Worm (Caenorhabditis elegans) whole organism, L3 larva: Measurements from ENCODE around the gene srw-130.
"Not testable (repeated sequence)": the region's sequence is repeated elsewhere in the genome, so short reads cannot be mapped to it uniquely, and the experiment has no call there.

ENCODE experiments used
- R02D3.7 ChIP-seq: fragments of 150-350 bp; optimal IDR thresholded peaks from 2 replicates; lab custom pipeline; 2014; ENCODE audit warnings: missing biosample characterization, missing genetic modification characterization
- ZK546.5 ChIP-seq: sonication (generic microtip); optimal IDR thresholded peaks from 2 replicates; lab custom pipeline; 2017; ENCODE audit warnings: missing biosample characterization, missing genetic modification characterization
- aly-2 ChIP-seq: fragments of 150-350 bp; optimal IDR thresholded peaks from 2 replicates; lab custom pipeline; 2014; ENCODE audit warnings: missing biosample characterization, missing genetic modification characterization
- ama-1 ChIP-seq: fragments of 150-350 bp; optimal IDR thresholded peaks from 2 replicates; lab custom pipeline; 2018
- ceh-16 ChIP-seq: sonication (generic microtip); optimal IDR thresholded peaks from 2 replicates; lab custom pipeline; 2017; ENCODE audit warnings: missing biosample characterization, missing genetic modification characterization
- ceh-28 ChIP-seq: fragments of 150-350 bp; optimal IDR thresholded peaks from 2 replicates; lab custom pipeline; 2014; ENCODE audit warnings: missing biosample characterization, missing genetic modification reagents, missing genetic modification characterization
- ceh-82 ChIP-seq: fragments of 150-350 bp; optimal IDR thresholded peaks from 2 replicates; lab custom pipeline; 2014; ENCODE audit warnings: missing biosample characterization, missing genetic modification characterization
- ceh-9 ChIP-seq: sonication (generic microtip); optimal IDR thresholded peaks from 2 replicates; lab custom pipeline; 2018; ENCODE audit warnings: missing biosample characterization, missing genetic modification characterization
- egl-27 ChIP-seq: sonication (generic microtip); optimal IDR thresholded peaks from 4 replicates; lab custom pipeline; 2017; ENCODE audit warnings: missing biosample characterization, missing genetic modification reagents, missing genetic modification characterization
- elt-2 ChIP-seq: sonication (generic microtip); optimal IDR thresholded peaks from 2 replicates; lab custom pipeline; 2016; ENCODE audit warnings: missing genetic modification reagents, mild to moderate bottlenecking, missing genetic modification characterization, missing compliant biosample characterization
- elt-3 ChIP-seq, 3 experiments: fragments of 150-350 bp in 1 of 3; sonication (generic microtip) in 2 of 3; optimal IDR thresholded peaks; 2 replicates in 2 of 3; 4 replicates in 1 of 3; lab custom pipeline; 2014 to 2017; ENCODE audit warnings: missing biosample characterization in 3 of 3, missing genetic modification characterization in 3 of 3
- eor-1 ChIP-seq, 2 experiments: fragments of 150-350 bp; optimal IDR thresholded peaks; 2 replicates each; lab custom pipeline; 2014 to 2018; ENCODE audit warnings: missing biosample characterization in 2 of 2, missing genetic modification characterization in 2 of 2
- fkh-10 ChIP-seq: sonication (generic microtip); optimal IDR thresholded peaks from 2 replicates; lab custom pipeline; 2017; ENCODE audit warnings: missing biosample characterization, missing genetic modification reagents, missing genetic modification characterization
- fos-1 ChIP-seq: fragments of 150-350 bp; optimal IDR thresholded peaks from 2 replicates; lab custom pipeline; 2014; ENCODE audit warnings: missing biosample characterization, missing genetic modification characterization
- jun-1 ChIP-seq: fragments of 150-350 bp; optimal IDR thresholded peaks from 2 replicates; lab custom pipeline; 2014; ENCODE audit warnings: missing biosample characterization, missing genetic modification reagents, missing genetic modification characterization
- lin-39 ChIP-seq: fragments of 150-350 bp; optimal IDR thresholded peaks from 2 replicates; lab custom pipeline; 2018; ENCODE audit warnings: missing biosample characterization, missing genetic modification reagents, missing genetic modification characterization
- lsy-12 ChIP-seq: sonication (generic microtip); optimal IDR thresholded peaks from 2 replicates; lab custom pipeline; 2016; ENCODE audit warnings: mild to moderate bottlenecking, missing genetic modification characterization, missing compliant biosample characterization
- mdl-1 ChIP-seq: fragments of 150-350 bp; optimal IDR thresholded peaks from 2 replicates; lab custom pipeline; 2014; ENCODE audit warnings: missing biosample characterization, missing genetic modification characterization
- mml-1 ChIP-seq: fragments of 150-350 bp; sonication (generic microtip); optimal IDR thresholded peaks from 3 replicates; lab custom pipeline; 2014; ENCODE audit warnings: missing biosample characterization, missing genetic modification characterization
- nfya-1 ChIP-seq: sonication (generic microtip); optimal IDR thresholded peaks from 2 replicates; lab custom pipeline; 2017; ENCODE audit warnings: missing genetic modification characterization, mild to moderate bottlenecking, missing compliant biosample characterization, antibody characterized with exemption, moderate library complexity; ENCODE audit not compliant: insufficient read depth
- nhr-11 ChIP-seq: fragments of 150-350 bp; optimal IDR thresholded peaks from 2 replicates; lab custom pipeline; 2014; ENCODE audit warnings: missing biosample characterization, missing genetic modification characterization
- nhr-12 ChIP-seq: fragments of 150-350 bp; optimal IDR thresholded peaks from 2 replicates; lab custom pipeline; 2014; ENCODE audit warnings: missing biosample characterization, missing genetic modification characterization
- nhr-237 ChIP-seq: fragments of 150-350 bp; optimal IDR thresholded peaks from 2 replicates; lab custom pipeline; 2014; ENCODE audit warnings: missing biosample characterization, missing genetic modification characterization
- nhr-25 ChIP-seq: sonication (generic microtip); optimal IDR thresholded peaks from 2 replicates; lab custom pipeline; 2017; ENCODE audit warnings: missing biosample characterization, missing genetic modification characterization
- nhr-28 ChIP-seq: fragments of 150-350 bp; optimal IDR thresholded peaks from 2 replicates; lab custom pipeline; 2014; ENCODE audit warnings: missing biosample characterization, missing genetic modification characterization
- nhr-43 ChIP-seq: sonication (generic microtip); optimal IDR thresholded peaks from 2 replicates; lab custom pipeline; 2016; ENCODE audit warnings: mild to moderate bottlenecking, missing genetic modification characterization, missing compliant biosample characterization; ENCODE audit not compliant: poor library complexity, severe bottlenecking
- nhr-67 ChIP-seq: fragments of 150-350 bp; optimal IDR thresholded peaks from 2 replicates; lab custom pipeline; 2014; ENCODE audit warnings: missing biosample characterization, missing genetic modification characterization
- nhr-76 ChIP-seq: fragments of 150-350 bp; sonication (generic microtip); optimal IDR thresholded peaks from 5 replicates; lab custom pipeline; 2014; ENCODE audit warnings: missing biosample characterization, missing genetic modification characterization
- nhr-77 ChIP-seq: fragments of 150-350 bp; optimal IDR thresholded peaks from 2 replicates; lab custom pipeline; 2014; ENCODE audit warnings: missing biosample characterization, missing genetic modification characterization
- pha-4 ChIP-seq: fragments of 150-350 bp; optimal IDR thresholded peaks from 2 replicates; lab custom pipeline; 2014; ENCODE audit warnings: missing biosample characterization, missing genetic modification reagents, missing genetic modification characterization
- pqm-1 ChIP-seq: fragments of 150-350 bp; optimal IDR thresholded peaks from 2 replicates; lab custom pipeline; 2017; ENCODE audit warnings: missing biosample characterization, missing genetic modification characterization, inconsistent platforms
- sea-2 ChIP-seq: fragments of 150-350 bp; sonication (generic microtip); optimal IDR thresholded peaks from 4 replicates; lab custom pipeline; 2014; ENCODE audit warnings: missing biosample characterization, missing genetic modification reagents, missing genetic modification characterization
- skn-1 ChIP-seq: fragments of 150-350 bp; optimal IDR thresholded peaks from 2 replicates; lab custom pipeline; 2014; ENCODE audit warnings: missing biosample characterization, missing genetic modification characterization
- snpc-4 ChIP-seq: fragments of 150-350 bp; optimal IDR thresholded peaks from 2 replicates; lab custom pipeline; 2014; ENCODE audit warnings: missing biosample characterization, missing genetic modification characterization
- tbx-2 ChIP-seq: sonication (generic microtip); optimal IDR thresholded peaks from 2 replicates; lab custom pipeline; 2016; ENCODE audit warnings: mild to moderate bottlenecking, missing genetic modification characterization, missing compliant biosample characterization
- unc-39 ChIP-seq: sonication (generic microtip); optimal IDR thresholded peaks from 4 replicates; lab custom pipeline; 2017; ENCODE audit warnings: missing biosample characterization, missing genetic modification characterization
- unc-62 ChIP-seq: fragments of 150-350 bp; sonication (generic microtip); optimal IDR thresholded peaks from 4 replicates; lab custom pipeline; 2014; ENCODE audit warnings: missing biosample characterization, missing genetic modification reagents, missing genetic modification characterization
- ztf-4 ChIP-seq: fragments of 150-350 bp; optimal IDR thresholded peaks from 2 replicates; lab custom pipeline; 2014; ENCODE audit warnings: missing biosample characterization, missing genetic modification characterization

The srw-130 gene

DNA sequence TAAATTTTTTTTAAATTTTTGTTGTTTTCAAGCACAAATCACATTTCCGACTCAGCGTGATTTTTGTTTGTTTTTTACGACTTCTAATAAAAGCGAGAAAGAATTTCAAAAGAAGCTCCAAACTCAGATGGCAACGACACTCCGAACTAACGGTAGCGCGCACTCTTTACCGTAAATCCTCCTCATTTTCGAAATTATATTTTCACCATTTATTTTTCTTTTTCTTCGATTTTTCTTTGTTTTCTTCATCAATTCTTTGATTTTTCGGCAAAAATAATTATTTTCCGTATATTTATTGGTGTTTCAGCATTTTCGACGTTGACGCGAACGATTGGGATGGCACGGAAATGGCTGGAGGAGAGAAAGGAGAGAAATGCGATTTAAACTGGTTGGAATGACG, 10.0 kb upstream of the srw-130 start, which contains the start of gene T24A6.1:
T24A6.1 (plus strand) TSS at position 301 of the 400 bp plus-strand sequence.
- TF ChIP-seq ama-1 (lab: Kevin White, UChicago); fos-1 (tag; lab: Kevin White, UChicago); nfya-1: not testable (repeated sequence)

DNA sequence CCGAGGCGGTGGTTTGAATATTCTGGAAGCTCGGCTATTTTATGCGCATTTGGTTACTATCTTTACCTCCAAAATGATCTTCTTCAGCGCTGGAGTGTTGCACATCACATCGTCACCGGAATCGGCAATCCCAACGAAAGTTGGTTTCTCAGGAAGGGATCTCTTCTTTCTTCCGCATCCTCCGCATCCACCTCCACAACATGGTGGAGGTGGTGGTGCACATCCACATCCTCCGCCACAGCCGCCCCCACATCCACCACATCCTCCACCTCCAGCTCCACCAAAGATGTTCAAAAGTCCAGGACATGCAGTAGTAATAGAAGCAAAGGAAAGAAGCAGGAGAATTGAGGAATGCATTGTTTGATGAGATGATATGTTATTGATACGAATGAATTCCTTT, 8.7 kb upstream of the srw-130 start, which contains the start of gene grl-31:
grl-31 (minus strand) TSS at position 357 of the 400 bp plus-strand sequence.
- TF ChIP-seq lsy-12 (tag; lab: Kevin White, UChicago) (no peak), ceh-9 (tag; lab: Kevin White, UChicago) (no peak), unc-39 (tag; lab: Kevin White, UChicago) (no peak), snpc-4 (tag; lab: Kevin White, UChicago) (no peak), unc-62 (GFP tag; lab: Kevin White, UChicago) (no peak), ceh-82 (no peak), nhr-12 (tag; lab: Kevin White, UChicago) (no peak), ztf-4 (tag; lab: Kevin White, UChicago) (no peak), eor-1 (tag; optimal IDR thresholded peaks at IDR 0.05; lab: Kevin White, UChicago) (no peak), nhr-237 (tag; lab: Kevin White, UChicago) (no peak), ceh-16 (tag; lab: Kevin White, UChicago) (no peak), aly-2 (tag; lab: Kevin White, UChicago) (no peak), ZK546.5 (no peak)

DNA sequence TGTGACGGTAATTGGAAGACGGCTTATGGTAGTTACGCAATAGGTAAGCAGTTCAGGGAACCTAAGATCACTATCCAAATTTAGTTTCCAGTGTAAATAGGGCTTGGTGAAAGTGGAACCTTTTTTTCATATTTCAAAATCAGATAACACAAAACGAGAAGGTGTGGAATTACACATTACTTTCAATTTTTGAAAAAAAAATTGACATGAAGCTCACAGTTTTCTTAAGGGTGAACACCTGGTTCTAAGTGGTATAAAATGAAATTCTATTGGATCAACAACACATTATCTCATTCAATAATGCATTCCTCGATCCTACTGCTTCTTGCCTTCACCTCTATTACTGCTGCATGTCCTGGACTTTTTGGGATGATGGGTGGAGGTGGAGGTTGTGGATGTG, 7.3 kb upstream of the srw-130 start, which contains the start of gene grl-30:
grl-30 (plus strand) TSS at position 301 of the 400 bp plus-strand sequence.
- TF ChIP-seq fkh-10 (GFP tag; lab: Kevin White, UChicago) (no peak), jun-1 (tag; lab: Kevin White, UChicago) (no peak), sea-2 (GFP tag; lab: Kevin White, UChicago) (no peak), ceh-9 (tag; lab: Kevin White, UChicago) (no peak), lin-39 (tag; lab: Kevin White, UChicago) (no peak), ZK546.5 (no peak), nhr-12 (tag; lab: Kevin White, UChicago) (no peak), nhr-77 (no peak), nhr-43 (no peak), nhr-76 (no peak), ceh-82 (no peak), skn-1 (tag; lab: Kevin White, UChicago) (no peak), unc-39 (tag; lab: Kevin White, UChicago) (no peak), ceh-16 (tag; lab: Kevin White, UChicago) (no peak), nfya-1 (no peak), tbx-2 (tag; lab: Kevin White, UChicago) (no peak), R02D3.7 (tag; lab: Kevin White, UChicago) (no peak), egl-27 (no peak), pqm-1 (tag; lab: Kevin White, UChicago) (no peak), elt-2 (no peak)

DNA sequence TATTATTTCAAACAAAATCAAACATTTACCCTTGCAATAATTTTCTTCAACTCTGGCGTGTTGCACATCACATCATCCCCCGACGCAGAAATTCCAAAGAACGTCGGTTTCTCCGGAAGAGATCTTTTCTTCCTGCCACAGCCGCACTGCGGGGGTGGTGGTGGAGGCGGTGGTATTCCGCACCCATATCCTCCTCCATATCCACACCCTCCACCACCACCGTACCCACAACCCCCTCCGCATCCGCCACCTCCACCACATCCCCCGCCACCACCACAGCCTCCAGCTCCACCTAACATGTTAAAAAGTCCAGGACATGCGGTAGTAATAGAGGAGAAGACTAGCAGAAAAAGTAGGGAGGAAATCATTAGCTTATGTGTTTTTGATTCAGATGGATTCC, 6.2 kb upstream of the srw-130 start, which contains the start of gene grl-29:
grl-29 (minus strand) TSS at position 368 of the 400 bp plus-strand sequence.
- no peak for TF ChIP-seq ceh-16 (tag; lab: Kevin White, UChicago)
- no peak for TF ChIP-seq mdl-1
- no peak for TF ChIP-seq ceh-28 (tag; lab: Kevin White, UChicago)
- TF ChIP-seq nhr-25 = no peak
- no peak for TF ChIP-seq nhr-11
- no peak for TF ChIP-seq pha-4 (tag; lab: Kevin White, UChicago)
- no peak for TF ChIP-seq nhr-77
- TF ChIP-seq elt-3 (tag; optimal IDR thresholded peaks at IDR 0.05; lab: Kevin White, UChicago) = no peak
- no peak for TF ChIP-seq ZK546.5
- TF ChIP-seq nhr-28 (tag; lab: Kevin White, UChicago) = no peak
- no peak for TF ChIP-seq nhr-67 (tag; lab: Kevin White, UChicago)
- no peak for TF ChIP-seq skn-1 (tag; lab: Kevin White, UChicago)
- no peak for TF ChIP-seq ama-1 (lab: Kevin White, UChicago)
- no peak for TF ChIP-seq mml-1 (tag; lab: Kevin White, UChicago)
